Fruit fly (Drosophila melanogaster): Measurements from ENCODE around the gene CG2211.

The CG2211 gene

dm6 chr3L:1376014-1376745, 41.0 kb upstream of the CG2211 start (continued):
- no peak for TF ChIP-seq CG18476 (GFP tag; optimal IDR thresholded peaks at IDR 0.05)
- peak; percentile 2 for TF ChIP-seq run (tag; optimal IDR thresholded peaks at IDR 0.05)
- TF ChIP-seq CG14050 (GFP tag; IDR thresholded peaks at IDR 0.05): peak; percentile 65
- no peak for TF ChIP-seq CG43689 (GFP tag; IDR thresholded peaks at IDR 0.05)
- TF ChIP-seq Chrac-16 (GFP tag; optimal IDR thresholded peaks at IDR 0.05): no peak
- peak; percentile 50; the same call in 1 of the 2 replicates for TF ChIP-seq bbx (GFP tag; IDR thresholded peaks at IDR 0.05; ENCODE audit: partially characterized antibody)
- TF ChIP-seq Trl (optimal IDR thresholded peaks at IDR 0.05): no peak
- TF ChIP-seq Trl (GFP tag; optimal IDR thresholded peaks at IDR 0.05): peak; percentile 30
- peak; percentile 37 for TF ChIP-seq CG18011 (GFP tag; optimal IDR thresholded peaks at IDR 0.05)
- TF ChIP-seq Drgx (GFP tag; IDR thresholded peaks at IDR 0.05): peak; percentile 83
- TF ChIP-seq otp (GFP tag; IDR thresholded peaks at IDR 0.05): no peak; the same call in 2 of the 3 replicates
- no peak for TF ChIP-seq YL-1 (GFP tag; optimal IDR thresholded peaks at IDR 0.05)
- no peak for TF ChIP-seq klu (GFP tag; IDR thresholded peaks at IDR 0.05)
- TF ChIP-seq CG11695 (GFP tag; IDR thresholded peaks at IDR 0.05): 0 out of 3 replicates have a peak, but pooled peaks have one; percentile 33
- TF ChIP-seq CG8924 (tag; optimal IDR thresholded peaks at IDR 0.05): peak; percentile 41
- TF ChIP-seq CG10959 (GFP tag; IDR thresholded peaks at IDR 0.05): no peak
- no peak for TF ChIP-seq h (optimal IDR thresholded peaks at IDR 0.05)
- TF ChIP-seq Myb (GFP tag; optimal IDR thresholded peaks at IDR 0.05): no peak
- TF ChIP-seq Asciz (GFP tag; optimal IDR thresholded peaks at IDR 0.05): peak; percentile 35
- no peak for TF ChIP-seq CG13123 (GFP tag; optimal IDR thresholded peaks at IDR 0.05)
- TF ChIP-seq CG3065 (GFP tag; optimal IDR thresholded peaks at IDR 0.05): no peak
- TF ChIP-seq B-H2 (GFP tag; optimal IDR thresholded peaks at IDR 0.05): no peak
- TF ChIP-seq cato (GFP tag; optimal IDR thresholded peaks at IDR 0.05; ENCODE audit: borderline replicate concordance): no peak
- TF ChIP-seq CG15514 (GFP tag; optimal IDR thresholded peaks at IDR 0.05): no peak
- peak; percentile 66 for TF ChIP-seq unpg (GFP tag; optimal IDR thresholded peaks at IDR 0.05)
- no peak for TF ChIP-seq sr (GFP tag; IDR thresholded peaks at IDR 0.05)
- no peak for TF ChIP-seq Nf-YC (tag; optimal IDR thresholded peaks at IDR 0.05)
- no peak for TF ChIP-seq ems (GFP tag; optimal IDR thresholded peaks at IDR 0.05)
- TF ChIP-seq CG8944 (GFP tag; optimal IDR thresholded peaks at IDR 0.05): peak; percentile 24
- TF ChIP-seq CG34376 (GFP tag; optimal IDR thresholded peaks at IDR 0.05): no peak
- TF ChIP-seq HLHmδ (GFP tag; optimal IDR thresholded peaks at IDR 0.05): no peak
- no peak for TF ChIP-seq mam (GFP tag; optimal IDR thresholded peaks at IDR 0.05)
- TF ChIP-seq knrl (GFP tag; IDR thresholded peaks at IDR 0.05; ENCODE audit: partially characterized antibody): peak; percentile 64; the same call in 2 of the 3 replicates
- TF ChIP-seq Hmr (GFP tag; optimal IDR thresholded peaks at IDR 0.05): no peak
- peak; percentile 2 for TF ChIP-seq disco-r (GFP tag; optimal IDR thresholded peaks at IDR 0.05)
- TF ChIP-seq CG30431 (GFP tag; optimal IDR thresholded peaks at IDR 0.05): no peak
- TF ChIP-seq CG9817 (tag; optimal IDR thresholded peaks at IDR 0.05): no peak
- no peak for TF ChIP-seq pita (GFP tag; optimal IDR thresholded peaks at IDR 0.05)
- TF ChIP-seq pb (GFP tag; optimal IDR thresholded peaks at IDR 0.05): no peak
- TF ChIP-seq Atf6 (GFP tag; IDR thresholded peaks at IDR 0.05): no peak; the same call in 1 of the 2 replicates
- no peak for TF ChIP-seq sima (GFP tag; optimal IDR thresholded peaks at IDR 0.05)
- TF ChIP-seq CG17568 (GFP tag; optimal IDR thresholded peaks at IDR 0.05): no peak
- peak; percentile 6 for TF ChIP-seq CG18599 (GFP tag; optimal IDR thresholded peaks at IDR 0.05)
- TF ChIP-seq gt (GFP tag; IDR thresholded peaks at IDR 0.05): no peak
- peak; percentile 22 for TF ChIP-seq CG1602 (GFP tag; optimal IDR thresholded peaks at IDR 0.05)
- no peak for TF ChIP-seq CG11696 (GFP tag; IDR thresholded peaks at IDR 0.05)
- TF ChIP-seq pros (GFP tag; optimal IDR thresholded peaks at IDR 0.05): no peak
- 0 out of 2 replicates have a peak, but pooled peaks have one; percentile 17 for TF ChIP-seq ap (GFP tag; IDR thresholded peaks at IDR 0.05)
- peak; percentile 71 for TF ChIP-seq CG2712 (tag; optimal IDR thresholded peaks at IDR 0.05)
- TF ChIP-seq CG8089 (GFP tag; optimal IDR thresholded peaks at IDR 0.05): no peak
- no peak for TF ChIP-seq CG1024 (GFP tag; IDR thresholded peaks at IDR 0.05)

Data from whole organism, embryonic.